Fruit fly (Drosophila melanogaster) whole organism, embryonic: Measurements from ENCODE around the gene Fbxl4.

Experiments used
- B-H1 ChIP-seq: fragments of 200-800 bp; sonication (Bioruptor generic); IDR thresholded peaks from 3 replicates; pipeline ENCODE4 v1.3.6; 2022; ENCODE audit warnings: missing biosample characterization, missing genetic modification characterization
- Bdp1 ChIP-seq: fragments of 200-800 bp; sonication (Bioruptor generic); optimal IDR thresholded peaks from 3 replicates; lab custom pipeline; 2016; ENCODE audit warnings: missing biosample characterization, missing genetic modification characterization
- Bgb ChIP-seq: fragments of 200-800 bp; sonication (Bioruptor generic); IDR thresholded peaks from 2 replicates; pipeline ENCODE4 v1.3.6; 2022; ENCODE audit warnings: missing biosample characterization, missing genetic modification characterization; ENCODE audit not compliant: partially characterized antibody
- CG10147 ChIP-seq: fragments of 200-800 bp; sonication (Bioruptor generic); optimal IDR thresholded peaks from 2 replicates; lab custom pipeline; 2019; ENCODE audit warnings: missing biosample characterization, mild to moderate bottlenecking, missing genetic modification characterization, moderate library complexity
- CG10366 ChIP-seq: fragments of 200-800 bp; sonication (Bioruptor generic); IDR thresholded peaks from 2 replicates; pipeline ENCODE4 v1.3.6; 2022; ENCODE audit warnings: missing biosample characterization, missing genetic modification characterization
- CG10431 ChIP-seq: fragments of 200-800 bp; sonication (Bioruptor generic); optimal IDR thresholded peaks from 3 replicates; lab custom pipeline; 2018; ENCODE audit warnings: missing biosample characterization, mild to moderate bottlenecking, missing genetic modification characterization
- CG11085 ChIP-seq: fragments of 200-800 bp; sonication (Bioruptor generic); IDR thresholded peaks from 2 replicates; pipeline ENCODE4 v1.3.6; 2022; ENCODE audit warnings: missing biosample characterization, missing genetic modification characterization
- CG12299 ChIP-seq: fragments of 200-800 bp; sonication (Bioruptor generic); optimal IDR thresholded peaks from 2 replicates; lab custom pipeline; 2018; ENCODE audit warnings: missing biosample characterization, mild to moderate bottlenecking, missing genetic modification characterization
- CG13424 ChIP-seq: fragments of 200-800 bp; sonication (Bioruptor generic); optimal IDR thresholded peaks from 2 replicates; lab custom pipeline; 2019; ENCODE audit warnings: missing biosample characterization, mild to moderate bottlenecking, missing genetic modification characterization, moderate library complexity
- CG15011 ChIP-seq: fragments of 200-800 bp; sonication (Bioruptor generic); optimal IDR thresholded peaks from 3 replicates; lab custom pipeline; 2018; ENCODE audit warnings: missing biosample characterization, mild to moderate bottlenecking, missing genetic modification characterization
- CG1602 ChIP-seq: fragments of 200-800 bp; sonication (Bioruptor generic); optimal IDR thresholded peaks from 3 replicates; lab custom pipeline; 2016; ENCODE audit warnings: missing biosample characterization, missing genetic modification characterization
- CG17186 ChIP-seq: fragments of 200-800 bp; sonication (Bioruptor generic); optimal IDR thresholded peaks from 3 replicates; lab custom pipeline; 2017; ENCODE audit warnings: missing biosample characterization, missing genetic modification reagents, missing genetic modification characterization
- CG17328 ChIP-seq: fragments of 200-800 bp; sonication (Bioruptor generic); IDR thresholded peaks from 2 replicates; pipeline ENCODE4 v1.3.6; 2022; ENCODE audit warnings: missing biosample characterization, missing genetic modification characterization
- CG17829 ChIP-seq: fragments of 200-800 bp; optimal IDR thresholded peaks from 2 replicates; lab custom pipeline; 2019; ENCODE audit warnings: missing biosample characterization, mild to moderate bottlenecking, missing genetic modification characterization, moderate library complexity
- CG18619 ChIP-seq: fragments of 200-800 bp; sonication (Bioruptor generic); optimal IDR thresholded peaks from 3 replicates; lab custom pipeline; 2017; ENCODE audit warnings: missing biosample characterization, mild to moderate bottlenecking, missing genetic modification characterization
- CG34224 ChIP-seq: fragments of 200-800 bp; sonication (Bioruptor generic); IDR thresholded peaks from 3 replicates; pipeline ENCODE4 v1.3.6; 2022; ENCODE audit warnings: missing biosample characterization, missing genetic modification characterization; ENCODE audit not compliant: partially characterized antibody
- CG8359 ChIP-seq: fragments of 200-800 bp; sonication (Bioruptor generic); optimal IDR thresholded peaks from 2 replicates; lab custom pipeline; 2017; ENCODE audit warnings: missing biosample characterization, mild to moderate bottlenecking, missing genetic modification characterization, borderline replicate concordance
- CG9215 ChIP-seq: fragments of 200-800 bp; sonication (Bioruptor generic); IDR thresholded peaks from 2 replicates; pipeline ENCODE4 v1.3.6; 2022; ENCODE audit warnings: missing biosample characterization, missing genetic modification characterization
- CG9609 ChIP-seq: fragments of 200-800 bp; sonication (Bioruptor generic); optimal IDR thresholded peaks from 3 replicates; lab custom pipeline; 2016; ENCODE audit warnings: missing biosample characterization, missing genetic modification characterization
- CrebB ChIP-seq: fragments of 200-800 bp; sonication (Bioruptor generic); optimal IDR thresholded peaks from 3 replicates; lab custom pipeline; 2018; ENCODE audit warnings: missing biosample characterization, mild to moderate bottlenecking, missing genetic modification characterization
- Deaf1 ChIP-seq: fragments of 200-800 bp; optimal IDR thresholded peaks from 3 replicates; lab custom pipeline; 2019; ENCODE audit warnings: missing biosample characterization, mild to moderate bottlenecking, missing genetic modification characterization, moderate library complexity
- Dek ChIP-seq: fragments of 200-800 bp; sonication (Bioruptor generic); optimal IDR thresholded peaks from 3 replicates; lab custom pipeline; 2019; ENCODE audit warnings: missing biosample characterization, mild to moderate bottlenecking, missing genetic modification characterization, moderate library complexity
- Dll ChIP-seq: fragments of 200-800 bp; sonication (Bioruptor generic); IDR thresholded peaks from 4 replicates; pipeline ENCODE4 v1.3.6; 2022; ENCODE audit warnings: missing biosample characterization, missing genetic modification characterization; ENCODE audit not compliant: partially characterized antibody
- Fer1 ChIP-seq: fragments of 200-800 bp; sonication (Bioruptor generic); optimal IDR thresholded peaks from 2 replicates; lab custom pipeline; 2017; ENCODE audit warnings: missing biosample characterization, mild to moderate bottlenecking, missing genetic modification characterization
- HLH4C ChIP-seq: fragments of 200-800 bp; sonication (Bioruptor generic); IDR thresholded peaks from 3 replicates; pipeline ENCODE4 v1.3.6; 2022; ENCODE audit warnings: missing biosample characterization, missing genetic modification characterization; ENCODE audit not compliant: partially characterized antibody
- HmgD ChIP-seq: fragments of 200-800 bp; sonication (Bioruptor generic); optimal IDR thresholded peaks from 3 replicates; lab custom pipeline; 2016; ENCODE audit warnings: missing biosample characterization, missing genetic modification characterization
- Jarid2 ChIP-seq: fragments of 200-800 bp; sonication (Bioruptor generic); optimal IDR thresholded peaks from 3 replicates; lab custom pipeline; 2017; ENCODE audit warnings: mild to moderate bottlenecking, missing biosample characterization, missing genetic modification reagents, missing genetic modification characterization
- Lpt ChIP-seq: fragments of >200 bp; optimal IDR thresholded peaks from 2 replicates; lab custom pipeline; 2018; ENCODE audit warnings: missing biosample characterization, missing genetic modification characterization
- Nf-YA ChIP-seq: fragments of 200-800 bp; sonication (Bioruptor generic); IDR thresholded peaks from 2 replicates; pipeline ENCODE4 v1.3.6; 2022; ENCODE audit warnings: missing biosample characterization, missing genetic modification characterization
- Sox102F ChIP-seq: fragments of 200-800 bp; sonication (Bioruptor generic); optimal IDR thresholded peaks from 2 replicates; lab custom pipeline; 2018; ENCODE audit warnings: missing biosample characterization, mild to moderate bottlenecking, missing genetic modification characterization, moderate library complexity
- Ssrp ChIP-seq: fragments of 200-800 bp; sonication (Bioruptor generic); optimal IDR thresholded peaks from 2 replicates; lab custom pipeline; 2018; ENCODE audit warnings: missing biosample characterization, mild to moderate bottlenecking, missing genetic modification characterization, moderate library complexity
- Trl ChIP-seq, 3 experiments: fragments of >200 bp in 2 of 3; fragments of 200-800 bp in 1 of 3; sonication (Bioruptor generic) in 1 of 3; optimal IDR thresholded peaks; 2 replicates in 1 of 3; 3 replicates in 2 of 3; lab custom pipeline; 2016 to 2017; ENCODE audit warnings: missing biosample characterization in 1 of 3, missing genetic modification characterization in 1 of 3
- abd-A ChIP-seq: fragments of 200-800 bp; sonication (Bioruptor generic); optimal IDR thresholded peaks from 3 replicates; lab custom pipeline; 2019; ENCODE audit warnings: missing biosample characterization, mild to moderate bottlenecking, missing genetic modification characterization, moderate library complexity
- ash1 ChIP-seq: fragments of 200-800 bp; sonication (Bioruptor generic); optimal IDR thresholded peaks from 2 replicates; lab custom pipeline; 2018; ENCODE audit warnings: missing biosample characterization, mild to moderate bottlenecking, missing genetic modification characterization
- cato ChIP-seq: fragments of 200-800 bp; sonication (Bioruptor generic); optimal IDR thresholded peaks from 2 replicates; lab custom pipeline; 2016; ENCODE audit warnings: missing biosample characterization, missing genetic modification characterization, borderline replicate concordance
- corto ChIP-seq: fragments of 200-800 bp; sonication (Bioruptor generic); optimal IDR thresholded peaks from 2 replicates; lab custom pipeline; 2016; ENCODE audit warnings: missing biosample characterization, mild to moderate bottlenecking, missing genetic modification characterization, moderate library complexity
- danr ChIP-seq: fragments of 200-800 bp; sonication (Bioruptor generic); IDR thresholded peaks from 2 replicates; pipeline ENCODE4 v1.3.6; 2022; ENCODE audit warnings: missing biosample characterization, missing genetic modification characterization
- dmrt99B ChIP-seq: fragments of 200-800 bp; sonication (Bioruptor generic); optimal IDR thresholded peaks from 2 replicates; lab custom pipeline; 2018; ENCODE audit warnings: missing biosample characterization, mild to moderate bottlenecking, missing genetic modification characterization, moderate library complexity
- ham ChIP-seq: fragments of 200-800 bp; sonication (Bioruptor generic); IDR thresholded peaks from 2 replicates; pipeline ENCODE4 v1.3.6; 2022; ENCODE audit warnings: missing biosample characterization, missing genetic modification characterization
- hbn ChIP-seq: fragments of 200-800 bp; sonication (Bioruptor generic); IDR thresholded peaks from 2 replicates; pipeline ENCODE4 v1.3.6; 2022; ENCODE audit warnings: missing biosample characterization, missing genetic modification characterization; ENCODE audit not compliant: partially characterized antibody
- ken ChIP-seq: fragments of 200-800 bp; sonication (Bioruptor generic); IDR thresholded peaks from 3 replicates; pipeline ENCODE4 v1.3.6; 2022; ENCODE audit warnings: missing biosample characterization, missing genetic modification characterization
- onecut ChIP-seq: fragments of 200-800 bp; sonication (Bioruptor generic); IDR thresholded peaks from 2 replicates; pipeline ENCODE4 v1.3.6; 2022; ENCODE audit warnings: missing biosample characterization, missing genetic modification characterization
- pan ChIP-seq, 4 experiments: fragments of >200 bp in 3 of 4; fragments of 200-800 bp in 1 of 4; sonication (Bioruptor generic) in 1 of 4; optimal IDR thresholded peaks in 3 of 4; IDR thresholded peaks in 1 of 4; 2 replicates each; pipeline versions ENCODE4 v1.3.6 to Lab custom; 2017 to 2022; ENCODE audit warnings: missing biosample characterization in 2 of 4, missing genetic modification characterization in 2 of 4, mixed read lengths in 1 of 4
- slbo ChIP-seq: fragments of 200-800 bp; sonication (Bioruptor generic); IDR thresholded peaks from 2 replicates; pipeline ENCODE4 v1.3.6; 2022; ENCODE audit warnings: missing biosample characterization, missing genetic modification characterization
- so ChIP-seq: fragments of 200-800 bp; sonication (Bioruptor generic); IDR thresholded peaks from 3 replicates; pipeline ENCODE4 v1.3.6; 2022; ENCODE audit warnings: missing biosample characterization, missing genetic modification characterization
- sob ChIP-seq: fragments of 200-800 bp; sonication (Bioruptor generic); IDR thresholded peaks from 2 replicates; pipeline ENCODE4 v1.3.6; 2022; ENCODE audit warnings: missing biosample characterization, missing genetic modification characterization
- tin ChIP-seq: fragments of 200-800 bp; sonication (Bioruptor generic); optimal IDR thresholded peaks from 3 replicates; lab custom pipeline; 2016; ENCODE audit warnings: missing biosample characterization, missing genetic modification characterization
- zfh1 ChIP-seq: fragments of 200-800 bp; sonication (Bioruptor generic); IDR thresholded peaks from 3 replicates; pipeline ENCODE4 v1.3.6; 2022; ENCODE audit warnings: missing biosample characterization, missing genetic modification characterization

The Fbxl4 gene

DNA sequence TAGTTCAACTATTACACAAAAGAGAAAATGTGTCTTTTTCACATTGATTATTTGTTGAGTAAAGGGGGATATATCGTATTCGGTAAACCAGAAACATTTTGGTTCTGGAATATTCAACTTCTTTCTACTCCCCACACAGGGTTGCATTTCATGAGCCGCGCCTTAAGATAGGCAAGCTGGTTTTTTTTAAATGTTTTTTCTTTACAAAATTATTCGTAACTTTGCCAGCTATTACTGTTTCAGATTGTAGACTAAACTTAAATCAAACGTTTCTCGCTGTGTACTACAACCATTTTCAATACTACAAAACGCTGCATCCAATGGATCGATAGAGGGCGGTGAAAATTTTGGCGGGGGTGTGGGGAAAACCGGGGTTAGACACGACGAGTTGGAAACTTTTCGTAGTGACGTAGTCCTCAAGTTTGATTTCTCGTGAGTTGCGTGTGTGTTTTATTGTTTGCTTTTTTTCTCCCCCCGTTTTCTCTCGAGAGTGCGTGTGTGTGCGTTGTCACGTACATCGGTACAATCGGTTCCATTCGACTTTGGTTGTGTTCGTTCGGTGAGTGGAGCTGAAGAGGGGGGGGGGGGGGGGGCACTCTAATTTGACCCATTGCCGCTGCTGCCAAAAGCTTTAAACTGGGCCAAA is 24.1 kb downstream of the Fbxl4 start (continued):
- TF ChIP-seq CG34224 (GFP tag; lab: Robert Waterston, UW) (no peak), ken (GFP tag; lab: Robert Waterston, UW) (no peak), hbn (GFP tag; lab: Robert Waterston, UW) (no peak), Bgb (no peak), HmgD (GFP tag; lab: Kevin White, UChicago) (no peak), CG13424 (tag; lab: Kevin White, UChicago) (peak; percentile 51), CG18619 (GFP tag; lab: Kevin White, UChicago) (peak; percentile 23), zfh1 (no peak), CG10431 (GFP tag; lab: Kevin White, UChicago) (no peak), tin (peak; percentile 15), CG17186 (GFP tag; lab: Kevin White, UChicago) (no peak), abd-A (peak; percentile 53), Sox102F (GFP tag; lab: Kevin White, UChicago) (peak; percentile 51), CG17829 (tag; lab: Kevin White, UChicago) (peak; percentile 19), Deaf1 (tag; lab: Kevin White, UChicago) (peak; percentile 74), pan (optimal IDR thresholded peaks at IDR 0.05; lab: Kevin White, UChicago) (no peak), pan (GFP tag; optimal IDR thresholded peaks at IDR 0.05 in 1 of 2, IDR thresholded peaks at IDR 0.05 in 1 of 2) (no peak), Fer1 (peak; percentile 34), Nf-YA (no peak), cato (GFP tag; lab: Kevin White, UChicago) (no peak), CG10366 (GFP tag; lab: Robert Waterston, UW) (no peak), CG9609 (GFP tag; lab: Kevin White, UChicago) (no peak), Jarid2 (no peak), Ssrp (tag; lab: Kevin White, UChicago) (peak; percentile 35), CG8359 (GFP tag; lab: Kevin White, UChicago) (no peak), onecut (GFP tag; lab: Robert Waterston, UW) (peak; percentile 89), dmrt99B (peak; percentile 64), CG11085 (GFP tag; lab: Robert Waterston, UW) (no peak), Bdp1 (no peak), Dek (tag; lab: Kevin White, UChicago) (peak; percentile 24), CG12299 (peak; percentile 38), sob (no peak), B-H1 (GFP tag; lab: Robert Waterston, UW) (0 out of 3 replicates have a peak, but pooled peaks have one; percentile 33), so (GFP tag; lab: Robert Waterston, UW) (no peak), CG17328 (GFP tag; lab: Robert Waterston, UW) (0 out of 2 replicates have a peak, but pooled peaks have one; percentile 8), CG9215 (GFP tag; lab: Robert Waterston, UW) (no peak), Lpt (no peak), CG10147 (no peak), CG15011 (GFP tag; lab: Kevin White, UChicago) (no peak), corto (GFP tag; lab: Kevin White, UChicago) (no peak), HLH4C (no peak), danr (GFP tag; lab: Robert Waterston, UW) (no peak), ham (GFP tag; lab: Robert Waterston, UW) (no peak), ash1 (GFP tag; lab: Kevin White, UChicago) (no peak), slbo (GFP tag; lab: Robert Waterston, UW) (peak; percentile 48; the same call in 1 of the 2 replicates), CrebB (tag; lab: Kevin White, UChicago) (no peak), Dll (GFP tag; lab: Robert Waterston, UW) (0 out of 4 replicates have a peak, but pooled peaks have one; percentile 23), CG1602 (peak; percentile 10), Trl (optimal IDR thresholded peaks at IDR 0.05; lab: Kevin White, UChicago) (no peak), Trl (GFP tag; optimal IDR thresholded peaks at IDR 0.05; lab: Kevin White, UChicago) (peak; percentile 16)
